Fruit fly (Drosophila melanogaster) whole organism, pupa: ENCODE measurements around the gene CG31601.

Experiments
- CG13204 ChIP-seq: fragments of 200-800 bp; sonication (Bioruptor generic); optimal IDR thresholded peaks from 2 replicates; lab custom pipeline; 2018; ENCODE audit warnings: missing biosample characterization, mild to moderate bottlenecking, missing genetic modification characterization, moderate library complexity
- CG14655 ChIP-seq: fragments of 200-800 bp; sonication (Bioruptor generic); optimal IDR thresholded peaks from 3 replicates; lab custom pipeline; 2017; ENCODE audit warnings: mild to moderate bottlenecking, missing biosample characterization, missing genetic modification reagents, missing genetic modification characterization
- CG34367 ChIP-seq: fragments of 200-800 bp; sonication (Bioruptor generic); optimal IDR thresholded peaks from 2 replicates; lab custom pipeline; 2018; ENCODE audit warnings: missing biosample characterization, mild to moderate bottlenecking, missing genetic modification characterization
- D1 ChIP-seq: fragments of 200-800 bp; sonication (Bioruptor generic); optimal IDR thresholded peaks from 2 replicates; lab custom pipeline; 2018; ENCODE audit warnings: missing biosample characterization, mild to moderate bottlenecking, missing genetic modification characterization, moderate library complexity
- EcR ChIP-seq: fragments of 200-800 bp; sonication (Bioruptor generic); optimal IDR thresholded peaks from 3 replicates; lab custom pipeline; 2019; ENCODE audit warnings: missing biosample characterization, missing genetic modification characterization, mild to moderate bottlenecking, moderate library complexity, missing genetic modification reagents
- fd96Ca ChIP-seq: fragments of 200-800 bp; sonication (Bioruptor generic); IDR thresholded peaks from 3 replicates; pipeline ENCODE4 v1.3.6; 2022; ENCODE audit warnings: missing biosample characterization, missing genetic modification characterization

dm6 chr2L:22079332-22079731 is 35.7 kb upstream of the CG31601 start, which contains the start of gene ttm3:
- TF ChIP-seq CG13204: no peak
- TF ChIP-seq CG14655 (GFP tag; lab: Kevin White, UChicago): no peak
- no peak for TF ChIP-seq CG34367 (tag; lab: Kevin White, UChicago)
- TF ChIP-seq D1 (tag; lab: Kevin White, UChicago): no peak
- no peak for TF ChIP-seq EcR
- TF ChIP-seq fd96Ca (GFP tag; lab: Robert Waterston, UW): no peak
